Fruit fly (Drosophila melanogaster) S2 (cell line): ENCODE measurements around the gene RpS12.

ENCODE experiments used
- CG8478 ChIP-seq: fragments of >200 bp; optimal IDR thresholded peaks from 2 replicates; lab custom pipeline; 2018
- CTCF ChIP-seq, 2 experiments: fragments of >200 bp; optimal IDR thresholded peaks; 2 replicates each; lab custom pipeline; 2018

Gene RpS12

dm6 chr3L:13022854-13023560 is at the start of gene RpS12:
Gene RpS12 (plus strand): TSS chr3L:13023352.
- no peak for TF ChIP-seq CG8478 (lab: Kevin White, UChicago)

dm6 chr3L:12994835-12995234 is 28.3 kb upstream of the RpS12 start, which contains the start of gene CG11262:
Gene CG11262 (plus strand): TSS chr3L:12995135.
- no peak for TF ChIP-seq CTCF (optimal IDR thresholded peaks at IDR 0.05; lab: Kevin White, UChicago)

DNA sequence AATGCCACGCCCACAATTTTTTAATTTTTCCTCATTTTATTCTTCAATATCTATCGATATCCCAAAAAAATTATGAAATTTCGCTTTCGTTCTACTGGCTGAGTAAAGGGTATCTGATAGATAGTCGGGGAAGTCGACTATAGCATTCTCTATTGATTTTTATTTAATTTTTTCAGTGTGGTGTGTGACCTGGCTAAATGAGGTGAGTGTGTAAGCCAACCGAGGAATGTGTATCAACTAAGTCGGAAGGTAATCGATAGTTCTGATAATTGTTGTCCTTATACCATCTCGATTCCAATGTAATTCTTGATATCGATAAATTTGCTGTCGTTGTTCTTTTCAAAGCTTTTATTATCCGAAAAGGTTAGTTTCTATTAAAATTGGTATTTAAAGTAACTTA is 16.7 kb upstream of the RpS12 start, which contains the start of gene CG11263:
Gene CG11263 (plus strand): TSS at position 328 of the 400 bp plus-strand sequence.
- TF ChIP-seq CG8478 (lab: Kevin White, UChicago) (no peak), CTCF (optimal IDR thresholded peaks at IDR 0.05; lab: Kevin White, UChicago) (peak in 1 of 2 experiments; percentile 30)

DNA sequence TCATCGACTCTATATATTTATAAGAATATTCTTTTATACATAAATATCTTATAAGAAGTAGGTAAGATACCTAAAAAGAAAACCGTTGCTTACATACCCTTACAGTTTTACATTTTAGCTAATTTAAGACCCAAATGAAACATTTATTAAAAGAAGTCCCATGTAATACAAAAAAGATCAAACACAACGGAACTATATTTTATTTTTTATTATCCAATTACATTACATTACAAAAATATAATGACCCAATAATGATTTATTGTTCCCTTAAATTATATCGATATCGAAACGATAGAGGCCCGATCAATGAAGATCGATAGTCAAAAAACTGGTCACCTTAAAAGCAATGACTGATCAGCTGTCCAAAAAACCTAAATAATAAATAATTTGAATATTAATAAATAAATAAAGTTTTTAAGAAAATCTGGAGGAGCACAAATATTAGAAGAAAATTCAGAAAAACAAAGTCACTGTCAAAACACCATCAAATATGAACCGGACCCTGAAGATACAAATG is 15.1 kb upstream of the RpS12 start:
- no peak for TF ChIP-seq CTCF (optimal IDR thresholded peaks at IDR 0.05; lab: Kevin White, UChicago)

- TF ChIP-seq CG8478 (lab: Kevin White, UChicago) (no peak), CTCF (optimal IDR thresholded peaks at IDR 0.05; lab: Kevin White, UChicago) (no peak)
These were observed 11.6 kb upstream of the RpS12 start, which contains the start of gene Cul6 for dm6 chr3L:13011511-13011910. Gene Cul6 (minus strand): TSS chr3L:13011685.

- TF ChIP-seq CG8478 (lab: Kevin White, UChicago) = no peak
- no peak for TF ChIP-seq CTCF (optimal IDR thresholded peaks at IDR 0.05; lab: Kevin White, UChicago)
These were observed 8.5 kb upstream of the RpS12 start for dm6 chr3L:13014693-13015092.

DNA sequence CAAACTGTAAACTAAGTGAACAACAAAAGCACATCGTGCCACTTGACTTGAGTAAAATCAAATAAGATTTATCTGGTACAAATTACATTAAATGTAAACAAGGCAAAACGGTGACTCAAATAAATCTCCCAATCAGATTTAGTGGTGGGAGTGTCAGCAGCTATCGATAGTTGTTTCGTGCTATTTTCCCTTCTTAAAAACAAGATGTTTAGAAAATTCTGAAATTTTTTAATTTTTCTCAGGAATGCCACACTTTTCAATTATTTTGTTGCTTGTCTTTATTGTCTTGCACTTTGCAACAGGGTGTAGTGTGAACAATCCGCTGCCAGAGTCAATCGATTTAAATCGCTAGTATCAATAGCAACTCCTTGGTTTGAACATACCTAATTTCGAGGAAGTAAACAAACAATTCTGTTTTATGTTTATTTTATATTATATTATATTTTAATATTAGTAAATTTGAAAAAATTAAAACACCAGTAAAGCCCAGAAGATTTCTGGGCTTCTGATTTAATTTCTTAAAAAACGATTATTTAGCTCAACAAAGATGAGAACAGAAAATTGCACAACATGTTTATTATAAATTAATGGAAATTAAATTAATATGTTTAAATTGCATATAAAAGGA is 7.8 kb upstream of the RpS12 start, which contains the start of gene MICAL-like:
Gene MICAL-like (minus strand): TSS at position 138 of the 628 bp plus-strand sequence.
- TF ChIP-seq CG8478 (lab: Kevin White, UChicago) = no peak
- TF ChIP-seq CTCF (optimal IDR thresholded peaks at IDR 0.05; lab: Kevin White, UChicago) = no peak

dm6 chr3L:13015823-13016465 is 7.2 kb upstream of the RpS12 start, which contains the start of gene CG11267:
Gene CG11267 (plus strand): TSS chr3L:13016050.
- no peak for TF ChIP-seq CTCF (optimal IDR thresholded peaks at IDR 0.05; lab: Kevin White, UChicago)
- no peak for TF ChIP-seq CG8478 (lab: Kevin White, UChicago)

dm6 chr3L:13017803-13018324 is 5.3 kb upstream of the RpS12 start, which contains the start of the genes mRpL20 and Icmt:
Gene mRpL20 (minus strand): TSS chr3L:13017867.
Gene Icmt (plus strand): TSS chr3L:13018266.
- no peak for TF ChIP-seq CTCF (optimal IDR thresholded peaks at IDR 0.05; lab: Kevin White, UChicago)
- TF ChIP-seq CG8478 (lab: Kevin White, UChicago) = no peak

dm6 chr3L:13019249-13019956 is 3.7 kb upstream of the RpS12 start:
- TF ChIP-seq CTCF (optimal IDR thresholded peaks at IDR 0.05; lab: Kevin White, UChicago) (no peak), CG8478 (lab: Kevin White, UChicago) (no peak)

- no peak for TF ChIP-seq CTCF (optimal IDR thresholded peaks at IDR 0.05; lab: Kevin White, UChicago)
- TF ChIP-seq CG8478 (lab: Kevin White, UChicago) = no peak
These were observed 1.4 kb upstream of the RpS12 start for dm6 chr3L:13021727-13022126.

DNA sequence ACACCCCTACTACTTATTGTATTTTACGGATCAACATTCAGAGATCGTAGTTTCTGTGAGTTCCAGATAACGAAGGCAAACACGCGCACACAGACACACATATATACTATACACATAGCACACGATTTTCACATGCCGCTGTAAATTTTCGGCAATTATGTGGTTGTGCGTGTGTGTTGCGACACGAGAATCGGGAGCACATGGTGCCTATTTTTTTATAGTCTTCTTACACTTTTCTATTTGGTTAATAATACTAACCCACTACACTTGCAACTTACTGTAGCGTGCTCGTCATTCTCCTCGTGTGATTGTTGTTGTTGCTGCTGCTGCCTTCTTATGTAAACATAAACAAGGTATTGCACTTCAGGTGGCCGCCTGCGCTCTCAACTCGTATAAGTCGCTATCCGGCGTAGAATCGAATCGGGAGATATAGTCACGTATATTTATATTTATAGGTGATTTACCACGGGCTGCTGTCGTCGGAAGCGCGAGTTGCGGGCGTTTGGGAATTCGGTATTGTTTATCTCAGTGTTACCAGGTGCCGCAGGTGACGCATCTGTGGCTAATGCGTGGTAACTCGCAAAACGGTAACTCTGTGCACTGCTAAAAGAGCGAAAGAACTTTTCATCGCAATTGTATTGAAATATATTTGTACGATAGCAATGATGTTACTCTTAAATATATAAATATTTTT is 845 bp upstream of the RpS12 start, which contains the start of gene Adk2:
Gene Adk2 (minus strand): TSS at position 529 of the 694 bp plus-strand sequence.
- no peak for TF ChIP-seq CTCF (optimal IDR thresholded peaks at IDR 0.05; lab: Kevin White, UChicago)
- TF ChIP-seq CG8478 (lab: Kevin White, UChicago) = no peak

DNA sequence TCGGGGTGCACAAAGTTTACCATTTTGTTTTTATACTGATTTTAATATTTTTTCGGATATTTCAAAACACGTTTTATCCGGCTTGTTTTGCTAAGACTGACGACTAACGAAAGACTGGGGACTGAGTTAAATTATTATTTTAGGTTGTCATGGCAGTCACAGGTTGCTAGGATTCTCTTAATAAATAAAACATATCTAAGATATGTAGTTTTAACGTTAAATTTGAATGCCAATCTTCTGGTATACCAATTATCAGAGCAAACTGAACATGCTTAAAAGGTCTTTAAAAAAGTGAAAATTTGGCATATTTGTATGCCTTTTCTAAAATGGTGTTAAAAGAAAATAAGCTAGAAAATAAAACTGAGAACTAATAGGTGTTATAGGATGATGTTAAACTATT is 3.2 kb downstream of the RpS12 start, which contains the start of gene Zmynd10:
Gene Zmynd10 (minus strand): TSS at position 101 of the 400 bp plus-strand sequence.
- TF ChIP-seq CG8478 (lab: Kevin White, UChicago) (no peak), CTCF (optimal IDR thresholded peaks at IDR 0.05; lab: Kevin White, UChicago) (no peak)
